Fruit fly (Drosophila melanogaster) Kc167 (cell line): ENCODE data around the gene CG10011.

Source experiments
- Myc ChIP-seq: fragments of >200 bp; optimal IDR thresholded peaks from 2 replicates; lab custom pipeline; 2017; ENCODE audit warnings: missing external identifiers
- Sin3A ChIP-seq: fragments of >200 bp; optimal IDR thresholded peaks from 2 replicates; lab custom pipeline; 2018; ENCODE audit warnings: missing external identifiers
- h ChIP-seq: fragments of >200 bp; optimal IDR thresholded peaks from 3 replicates; lab custom pipeline; 2018; ENCODE audit warnings: missing external identifiers
- insv ChIP-seq: fragments of >200 bp; optimal IDR thresholded peaks from 3 replicates; lab custom pipeline; 2018; ENCODE audit warnings: missing external identifiers
- psq ChIP-seq: fragments of >200 bp; optimal IDR thresholded peaks from 2 replicates; lab custom pipeline; 2017; ENCODE audit warnings: missing external identifiers
- ttk ChIP-seq: sonication (Bioruptor generic); optimal IDR thresholded peaks from 2 replicates; lab custom pipeline; 2017; ENCODE audit warnings: missing external identifiers

CG10011 gene

dm6 chr3R:28634981-28635930 is at the start of gene CG10011:
TSS of gene CG10011 (minus strand) at chr3R:28635099.
- TF ChIP-seq Sin3A (lab: Kevin White, UChicago), result no peak
- TF ChIP-seq Myc, result no peak
- no peak for TF ChIP-seq h (lab: Kevin White, UChicago)
- TF ChIP-seq ttk (lab: Kevin White, UChicago), result no peak
- no peak for TF ChIP-seq insv (lab: Kevin White, UChicago)
- TF ChIP-seq psq, result no peak

dm6 chr3R:28681834-28682464 is 47.0 kb upstream of the CG10011 start:
- TF ChIP-seq Sin3A (lab: Kevin White, UChicago) (no peak), Myc (no peak), h (lab: Kevin White, UChicago) (no peak), ttk (lab: Kevin White, UChicago) (no peak), psq (no peak), insv (lab: Kevin White, UChicago) (no peak)

dm6 chr3R:28679583-28679982 is 44.7 kb upstream of the CG10011 start:
- TF ChIP-seq Sin3A (lab: Kevin White, UChicago), result no peak
- no peak for TF ChIP-seq h (lab: Kevin White, UChicago)
- TF ChIP-seq ttk (lab: Kevin White, UChicago), result no peak
- TF ChIP-seq psq, result no peak
- no peak for TF ChIP-seq Myc
- TF ChIP-seq insv (lab: Kevin White, UChicago), result no peak

- TF ChIP-seq Sin3A (lab: Kevin White, UChicago), result no peak
- no peak for TF ChIP-seq Myc
- no peak for TF ChIP-seq ttk (lab: Kevin White, UChicago)
- no peak for TF ChIP-seq psq
These were observed 42.7 kb upstream of the CG10011 start for dm6 chr3R:28677527-28678134.

- TF ChIP-seq Myc, result no peak
- no peak for TF ChIP-seq ttk (lab: Kevin White, UChicago)
- TF ChIP-seq h (lab: Kevin White, UChicago), result no peak
- no peak for TF ChIP-seq Sin3A (lab: Kevin White, UChicago)
- TF ChIP-seq psq, result no peak
- no peak for TF ChIP-seq insv (lab: Kevin White, UChicago)
These were observed 42.1 kb upstream of the CG10011 start for dm6 chr3R:28676870-28677526.

dm6 chr3R:28674788-28675187 is 39.9 kb upstream of the CG10011 start, which contains the start of gene snu:
TSS of gene snu (plus strand) at chr3R:28675041.
- no peak for TF ChIP-seq Myc
- TF ChIP-seq psq, result no peak
- TF ChIP-seq insv (lab: Kevin White, UChicago), result no peak
- TF ChIP-seq Sin3A (lab: Kevin White, UChicago), result no peak
- TF ChIP-seq h (lab: Kevin White, UChicago), result no peak
- TF ChIP-seq ttk (lab: Kevin White, UChicago), result no peak

dm6 chr3R:28672134-28672533 is 37.2 kb upstream of the CG10011 start:
- TF ChIP-seq Sin3A (lab: Kevin White, UChicago) (no peak), insv (lab: Kevin White, UChicago) (no peak), psq (no peak), Myc (no peak)

- no peak for TF ChIP-seq psq
- TF ChIP-seq Myc, result no peak
- no peak for TF ChIP-seq insv (lab: Kevin White, UChicago)
- TF ChIP-seq h (lab: Kevin White, UChicago), result no peak
- no peak for TF ChIP-seq Sin3A (lab: Kevin White, UChicago)
- no peak for TF ChIP-seq ttk (lab: Kevin White, UChicago)
These were observed 35.5 kb upstream of the CG10011 start, which contains the start of gene Sid for dm6 chr3R:28670404-28670803. TSS of gene Sid (plus strand) at chr3R:28670704.

- no peak for TF ChIP-seq insv (lab: Kevin White, UChicago)
- TF ChIP-seq psq, result no peak
- no peak for TF ChIP-seq Myc
- no peak for TF ChIP-seq Sin3A (lab: Kevin White, UChicago)
- TF ChIP-seq ttk (lab: Kevin White, UChicago), result no peak
- no peak for TF ChIP-seq h (lab: Kevin White, UChicago)
These were observed 34.0 kb upstream of the CG10011 start, which contains the start of gene CG33346 for dm6 chr3R:28668854-28669253. TSS of gene CG33346 (plus strand) at chr3R:28669233.

dm6 chr3R:28662956-28663355 is 28.1 kb upstream of the CG10011 start:
- TF ChIP-seq Sin3A (lab: Kevin White, UChicago), result no peak

- no peak for TF ChIP-seq psq
- TF ChIP-seq Myc, result no peak
- TF ChIP-seq ttk (lab: Kevin White, UChicago), result no peak
- TF ChIP-seq h (lab: Kevin White, UChicago), result no peak
- no peak for TF ChIP-seq Sin3A (lab: Kevin White, UChicago)
- TF ChIP-seq insv (lab: Kevin White, UChicago), result no peak
These were observed 21.3 kb upstream of the CG10011 start for dm6 chr3R:28656127-28656715.
